Fruit fly (Drosophila melanogaster) whole organism: ENCODE measurements around the gene CG14194.

Experiments
- CG8478 ChIP-seq: fragments of >200 bp; optimal IDR thresholded peaks from 2 replicates; lab custom pipeline; 2018; ENCODE audit warnings: inconsistent platforms
- EcR ChIP-seq, 2 experiments: fragments of >200 bp; optimal IDR thresholded peaks; 2 replicates each; lab custom pipeline; 2017; ENCODE audit warnings: missing biosample characterization in 2 of 2, missing genetic modification characterization in 2 of 2, missing genetic modification reagents in 2 of 2
- pan ChIP-seq: fragments of >200 bp; optimal IDR thresholded peaks from 2 replicates; lab custom pipeline; 2017
- psq ChIP-seq: fragments of >200 bp; optimal IDR thresholded peaks from 2 replicates; lab custom pipeline; 2017
- usp ChIP-seq: fragments of >200 bp; optimal IDR thresholded peaks from 2 replicates; lab custom pipeline; 2017; ENCODE audit warnings: missing biosample characterization, missing genetic modification characterization, mixed read lengths

DNA sequence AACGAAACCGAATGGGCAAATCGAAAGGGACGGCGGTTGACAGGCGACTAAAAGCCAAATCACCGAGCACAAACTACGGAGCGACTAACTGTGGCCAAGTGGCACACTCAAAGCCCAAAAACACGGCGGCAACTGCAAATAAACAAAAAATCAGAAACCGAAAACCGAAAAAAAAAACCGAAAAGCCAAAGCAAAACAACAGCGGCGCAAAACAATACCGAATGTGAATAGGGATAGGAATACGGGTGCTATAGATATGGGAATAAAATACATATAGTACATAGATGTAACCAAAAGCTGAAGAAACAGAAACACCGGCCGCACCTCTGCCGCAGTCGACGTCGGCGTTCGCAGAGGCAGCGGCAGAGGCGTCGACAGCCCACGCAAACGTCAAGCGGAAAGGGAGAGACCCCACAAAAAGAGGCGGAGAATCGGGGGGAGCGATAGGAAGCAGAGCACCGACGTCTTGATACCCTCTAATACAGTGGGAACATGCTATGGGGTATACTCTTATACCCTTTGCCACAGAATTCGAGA lies 26.3 kb upstream of the CG14194 start, which contains the start of gene RhoGAP18B:
- no peak for TF ChIP-seq psq (lab: Kevin White, UChicago)
- no peak for TF ChIP-seq CG8478
- TF ChIP-seq usp (GFP tag; lab: Kevin White, UChicago), result no peak
- TF ChIP-seq EcR (GFP tag; optimal IDR thresholded peaks at IDR 0.05; lab: Kevin White, UChicago), result no peak
- no peak for TF ChIP-seq pan (lab: Kevin White, UChicago)
